Worm (Caenorhabditis elegans) whole organism, mixed stage, embryonic: ENCODE data around the gene F41G4.13.

Experiments used
- drap-1 ChIP-seq: fragments of 200-800 bp; sonication (Bioruptor generic); optimal IDR thresholded peaks from 3 replicates; lab custom pipeline; 2018; ENCODE audit warnings: mild to moderate bottlenecking, missing genetic modification characterization, missing compliant biosample characterization
- lin-13 ChIP-seq: fragments of 150-350 bp; optimal IDR thresholded peaks from 2 replicates; lab custom pipeline; 2014; ENCODE audit warnings: missing biosample characterization, missing genetic modification characterization
- mep-1 ChIP-seq: fragments of 150-350 bp; optimal IDR thresholded peaks from 2 replicates; lab custom pipeline; 2017; ENCODE audit warnings: missing biosample characterization, missing genetic modification reagents, missing genetic modification characterization, inconsistent platforms
- mls-2 ChIP-seq: sonication (generic microtip); optimal IDR thresholded peaks from 2 replicates; lab custom pipeline; 2016; ENCODE audit warnings: mild to moderate bottlenecking, missing genetic modification characterization, moderate library complexity, missing compliant biosample characterization
- nhr-12 ChIP-seq: fragments of 150-350 bp; optimal IDR thresholded peaks from 2 replicates; lab custom pipeline; 2014; ENCODE audit warnings: missing biosample characterization, missing genetic modification characterization
- nhr-237 ChIP-seq: fragments of 150-350 bp; optimal IDR thresholded peaks from 2 replicates; lab custom pipeline; 2014; ENCODE audit warnings: missing biosample characterization, missing genetic modification characterization
- nhr-28 ChIP-seq: fragments of 150-350 bp; optimal IDR thresholded peaks from 2 replicates; lab custom pipeline; 2014; ENCODE audit warnings: missing biosample characterization, missing genetic modification characterization
- nhr-76 ChIP-seq: sonication (generic microtip); optimal IDR thresholded peaks from 2 replicates; lab custom pipeline; 2017; ENCODE audit warnings: missing biosample characterization, missing genetic modification characterization
- pha-4 ChIP-seq: fragments of 150-350 bp; optimal IDR thresholded peaks from 2 replicates; lab custom pipeline; 2018; ENCODE audit warnings: missing biosample characterization, missing genetic modification reagents, missing genetic modification characterization
- sptf-1 ChIP-seq: sonication (generic microtip); optimal IDR thresholded peaks from 2 replicates; lab custom pipeline; 2017; ENCODE audit warnings: mild to moderate bottlenecking, missing genetic modification characterization, moderate library complexity, missing compliant biosample characterization
- unc-39 ChIP-seq: fragments of 150-350 bp; optimal IDR thresholded peaks from 2 replicates; lab custom pipeline; 2014; ENCODE audit warnings: missing biosample characterization, missing genetic modification characterization
- unc-62 ChIP-seq: fragments of 150-350 bp; optimal IDR thresholded peaks from 2 replicates; lab custom pipeline; 2014; ENCODE audit warnings: missing biosample characterization, missing genetic modification reagents, missing genetic modification characterization
- ztf-11 ChIP-seq: fragments of 150-350 bp; optimal IDR thresholded peaks from 2 replicates; lab custom pipeline; 2014; ENCODE audit warnings: missing biosample characterization, missing genetic modification characterization

- no peak for TF ChIP-seq nhr-76 (tag; lab: Kevin White, UChicago)
- no peak for TF ChIP-seq nhr-237
- TF ChIP-seq unc-62 (GFP tag; lab: Kevin White, UChicago), result no peak
- TF ChIP-seq nhr-28 (tag; lab: Kevin White, UChicago), result no peak
- no peak for TF ChIP-seq drap-1 (GFP tag; lab: Kevin White, UChicago)
- TF ChIP-seq ztf-11 (tag; lab: Kevin White, UChicago), result no peak
- TF ChIP-seq lin-13, result no peak
- no peak for TF ChIP-seq sptf-1 (tag; lab: Kevin White, UChicago)
- no peak for TF ChIP-seq nhr-12 (tag; lab: Kevin White, UChicago)
- no peak for TF ChIP-seq mep-1 (tag; lab: Kevin White, UChicago)
- TF ChIP-seq unc-39 (tag; lab: Kevin White, UChicago), result no peak
- TF ChIP-seq mls-2 (tag; lab: Kevin White, UChicago), result no peak
- no peak for TF ChIP-seq pha-4 (tag; lab: Kevin White, UChicago)
Measured at ce11 chrX:16813148-16813547, 21.4 kb downstream of the F41G4.13 start.
